Worm (Caenorhabditis elegans): ENCODE data around the gene srx-85.

srx-85 gene

ce11 chrV:11598807-11599206 is 46.3 kb downstream of the srx-85 start, which contains the start of gene srx-84:
TSS of gene srx-84 (plus strand) at chrV:11599107.
- no peak for TF ChIP-seq hnd-1 (tag; optimal IDR thresholded peaks at IDR 0.05)
- no peak for TF ChIP-seq sea-1 (GFP tag; conservative IDR thresholded peaks at IDR 0.05)
- TF ChIP-seq F13C5.2 (tag; optimal IDR thresholded peaks at IDR 0.05): no peak
- TF ChIP-seq pes-1 (GFP tag; IDR thresholded peaks at IDR 0.05): no peak
- no peak for TF ChIP-seq ets-7 (tag; optimal IDR thresholded peaks at IDR 0.05)
- no peak for TF ChIP-seq ceh-36 (tag; optimal IDR thresholded peaks at IDR 0.05)
- no peak for TF ChIP-seq scrt-1 (GFP tag; IDR thresholded peaks at IDR 0.05)

- TF ChIP-seq ama-1 (optimal IDR thresholded peaks at IDR 0.05): no peak
- TF ChIP-seq scrt-1 (GFP tag; IDR thresholded peaks at IDR 0.05): no peak
These were observed 48.3 kb downstream of the srx-85 start, which contains the start of gene F35B12.9 for ce11 chrV:11600800-11601199. TSS of gene F35B12.9 (plus strand) at chrV:11601171.

All from whole organism, early embryonic.